Worm (Caenorhabditis elegans): ENCODE data around the gene F10D2.8.
A peak's percentile ranks its signal among the peaks of the same experiment; 100 is the strongest.

F10D2.8 gene

ce11 chrV:7196498-7196966 is 46.0 kb upstream of the F10D2.8 start, which contains the start of gene F09G2.2 (continued):
- TF ChIP-seq lag-1 (GFP tag; IDR thresholded peaks at IDR 0.05) (no peak), snpc-3.4 (tag; optimal IDR thresholded peaks at IDR 0.05) (peak; percentile 88), hrde-1 (tag; optimal IDR thresholded peaks at IDR 0.05; ENCODE audit: borderline replicate concordance) (peak; percentile 14), Y67H2A.10 (GFP tag; conservative IDR thresholded peaks at IDR 0.05) (peak; percentile 76; the same call in 1 of the 2 replicates), snpc-4 (GFP tag; optimal IDR thresholded peaks at IDR 0.05) (no peak), snpc-4 (tag; optimal IDR thresholded peaks at IDR 0.05) (peak; percentile 34 to 78 (median 70)), attf-6 (GFP tag; IDR thresholded peaks at IDR 0.05) (no peak), bed-1 (GFP tag; IDR thresholded peaks at IDR 0.05) (no peak), chd-7 (tag; optimal IDR thresholded peaks at IDR 0.05) (peak; percentile 33), attf-3 (GFP tag; conservative IDR thresholded peaks at IDR 0.05) (peak; percentile 73), madf-8 (GFP tag; conservative IDR thresholded peaks at IDR 0.05) (peak; percentile 82), atf-7 (tag; optimal IDR thresholded peaks at IDR 0.05) (peak; percentile 14), B0019.2 (GFP tag; conservative IDR thresholded peaks at IDR 0.05) (0 out of 2 replicates have a peak, but pooled peaks have one; percentile 53), Y79H2A.3 (GFP tag; conservative IDR thresholded peaks at IDR 0.05) (no peak), Y53F4B.3 (GFP tag; IDR thresholded peaks at IDR 0.05) (0 out of 2 replicates have a peak, but pooled peaks have one; percentile 10), C17E4.6 (GFP tag; IDR thresholded peaks at IDR 0.05) (peak; percentile 81), unc-130 (GFP tag; optimal IDR thresholded peaks at IDR 0.05) (peak; percentile 32), lsy-27 (tag; optimal IDR thresholded peaks at IDR 0.05; ENCODE audit: borderline replicate concordance, insufficient read depth) (no peak), repo-1 (tag; optimal IDR thresholded peaks at IDR 0.05) (no peak), let-526 (GFP tag; IDR thresholded peaks at IDR 0.05) (peak; percentile 56; the same call in 1 of the 2 replicates), fkh-3 (tag; optimal IDR thresholded peaks at IDR 0.05) (no peak), die-1 (tag; optimal IDR thresholded peaks at IDR 0.05) (no peak), T26A5.8 (tag; optimal IDR thresholded peaks at IDR 0.05) (no peak), nhr-179 (tag; optimal IDR thresholded peaks at IDR 0.05) (no peak), zim-3 (tag; optimal IDR thresholded peaks at IDR 0.05) (no peak), somi-1 (GFP tag; optimal IDR thresholded peaks at IDR 0.05) (peak; percentile 44), lin-35 (GFP tag; optimal IDR thresholded peaks at IDR 0.05) (peak; percentile 3 to 93 (median 10)), tbp1 (GFP tag; optimal IDR thresholded peaks at IDR 0.05) (peak; percentile 72), hsf-1 (GFP tag; IDR thresholded peaks at IDR 0.05) (peak; percentile 72; the same call in 1 of the 2 replicates), rpc-1 (optimal IDR thresholded peaks at IDR 0.05) (no peak), rpc-1 (tag; optimal IDR thresholded peaks at IDR 0.05) (no peak), xnd-1 (tag; optimal IDR thresholded peaks at IDR 0.05) (peak; percentile 77), T07F8.4 (tag; optimal IDR thresholded peaks at IDR 0.05) (no peak), zfh-2 (GFP tag; conservative IDR thresholded peaks at IDR 0.05) (peak; percentile 90), F23B12.7 (tag; optimal IDR thresholded peaks at IDR 0.05; ENCODE audit: insufficient read depth) (peak; percentile 61), nfyb-1 (GFP tag; IDR thresholded peaks at IDR 0.05) (peak; percentile 92), ztf-18 (tag; optimal IDR thresholded peaks at IDR 0.05) (peak; percentile 70), pbrm-1 (GFP tag; IDR thresholded peaks at IDR 0.05) (peak; percentile 89), egl-44 (GFP tag; IDR thresholded peaks at IDR 0.05) (peak; percentile 52; the same call in 1 of the 2 replicates), ceh-58 (GFP tag; IDR thresholded peaks at IDR 0.05) (no peak), nfya-1 (tag; optimal IDR thresholded peaks at IDR 0.05; ENCODE audit: borderline replicate concordance, insufficient read depth) (no peak), lir-1 (GFP tag; conservative IDR thresholded peaks at IDR 0.05) (peak; percentile 84), ztf-6 (GFP tag; IDR thresholded peaks at IDR 0.05) (no peak), ceh-100 (GFP tag; IDR thresholded peaks at IDR 0.05) (peak; percentile 71), F22D6.2 (tag; optimal IDR thresholded peaks at IDR 0.05) (peak; percentile 57), F57C9.4 (tag; optimal IDR thresholded peaks at IDR 0.05) (no peak), nhr-90 (tag; optimal IDR thresholded peaks at IDR 0.05) (peak; percentile 8), cebp-2 (GFP tag; IDR thresholded peaks at IDR 0.05) (no peak)

Data from whole organism, young adult.